Fruit fly (Drosophila melanogaster) whole organism, embryonic: ENCODE measurements around the gene CG15423.

Source experiments
- Adf1 ChIP-seq: fragments of 200-800 bp; sonication (Bioruptor generic); IDR thresholded peaks from 2 replicates; pipeline ENCODE4 v1.3.6; 2022; ENCODE audit warnings: missing biosample characterization, missing genetic modification characterization
- CG10209 ChIP-seq: fragments of 200-800 bp; sonication (Bioruptor generic); optimal IDR thresholded peaks from 3 replicates; lab custom pipeline; 2017; ENCODE audit warnings: missing biosample characterization, mild to moderate bottlenecking, missing genetic modification characterization, missing genetic modification reagents
- CG10959 ChIP-seq: fragments of 200-800 bp; sonication (Bioruptor generic); IDR thresholded peaks from 2 replicates; pipeline ENCODE4 v1.3.6; 2022; ENCODE audit warnings: missing biosample characterization, missing genetic modification characterization
- CG12071 ChIP-seq: fragments of 200-800 bp; sonication (Bioruptor generic); optimal IDR thresholded peaks from 3 replicates; lab custom pipeline; 2018; ENCODE audit warnings: missing biosample characterization, mild to moderate bottlenecking, missing genetic modification characterization
- CG12104 ChIP-seq: fragments of 200-800 bp; sonication (Bioruptor generic); optimal IDR thresholded peaks from 3 replicates; lab custom pipeline; 2016; ENCODE audit warnings: missing biosample characterization, missing genetic modification characterization
- CG17186 ChIP-seq: fragments of 200-800 bp; sonication (Bioruptor generic); optimal IDR thresholded peaks from 3 replicates; lab custom pipeline; 2017; ENCODE audit warnings: missing biosample characterization, missing genetic modification reagents, missing genetic modification characterization
- CG17385 ChIP-seq: fragments of 200-800 bp; sonication (Bioruptor generic); optimal IDR thresholded peaks from 3 replicates; lab custom pipeline; 2018; ENCODE audit warnings: missing biosample characterization, mild to moderate bottlenecking, missing genetic modification characterization
- CG17829 ChIP-seq: fragments of 200-800 bp; optimal IDR thresholded peaks from 2 replicates; lab custom pipeline; 2019; ENCODE audit warnings: missing biosample characterization, mild to moderate bottlenecking, missing genetic modification characterization, moderate library complexity
- CG2120 ChIP-seq: fragments of 200-800 bp; sonication (Bioruptor generic); optimal IDR thresholded peaks from 3 replicates; lab custom pipeline; 2016; ENCODE audit warnings: missing biosample characterization, missing genetic modification characterization
- CG2199 ChIP-seq: fragments of 200-800 bp; sonication (Bioruptor generic); IDR thresholded peaks from 3 replicates; pipeline ENCODE4 v1.3.6; 2022; ENCODE audit warnings: missing biosample characterization, missing genetic modification characterization
- CG3407 ChIP-seq: fragments of 200-800 bp; sonication (Bioruptor generic); optimal IDR thresholded peaks from 2 replicates; lab custom pipeline; 2018; ENCODE audit warnings: missing biosample characterization, mild to moderate bottlenecking, missing genetic modification characterization
- CG4404 ChIP-seq: fragments of 200-800 bp; sonication (Bioruptor generic); IDR thresholded peaks from 2 replicates; pipeline ENCODE4 v1.3.6; 2022; ENCODE audit warnings: missing biosample characterization, missing genetic modification characterization
- CG4820 ChIP-seq: fragments of 200-800 bp; sonication (Bioruptor generic); optimal IDR thresholded peaks from 3 replicates; lab custom pipeline; 2016; ENCODE audit warnings: missing biosample characterization, missing genetic modification characterization
- CG6689 ChIP-seq: fragments of 200-800 bp; sonication (Bioruptor generic); IDR thresholded peaks from 2 replicates; pipeline ENCODE4 v1.3.6; 2022; ENCODE audit warnings: missing biosample characterization, missing genetic modification characterization
- CG9437 ChIP-seq: fragments of 200-800 bp; sonication (Bioruptor generic); optimal IDR thresholded peaks from 2 replicates; lab custom pipeline; 2018; ENCODE audit warnings: missing biosample characterization, mild to moderate bottlenecking, missing genetic modification characterization
- CG9609 ChIP-seq: fragments of 200-800 bp; sonication (Bioruptor generic); optimal IDR thresholded peaks from 3 replicates; lab custom pipeline; 2016; ENCODE audit warnings: missing biosample characterization, missing genetic modification characterization
- CG9817 ChIP-seq: fragments of 200-800 bp; sonication (Bioruptor generic); optimal IDR thresholded peaks from 2 replicates; lab custom pipeline; 2018; ENCODE audit warnings: missing biosample characterization, mild to moderate bottlenecking, missing genetic modification characterization, moderate library complexity
- E2f1 ChIP-seq: fragments of 200-800 bp; sonication (Bioruptor generic); IDR thresholded peaks from 2 replicates; pipeline ENCODE4 v1.3.6; 2022; ENCODE audit warnings: missing biosample characterization, missing genetic modification characterization
- Fer1 ChIP-seq: fragments of 200-800 bp; sonication (Bioruptor generic); optimal IDR thresholded peaks from 2 replicates; lab custom pipeline; 2017; ENCODE audit warnings: missing biosample characterization, mild to moderate bottlenecking, missing genetic modification characterization
- Fer2 ChIP-seq: fragments of 200-800 bp; sonication (Bioruptor generic); optimal IDR thresholded peaks from 2 replicates; lab custom pipeline; 2018; ENCODE audit warnings: missing biosample characterization, mild to moderate bottlenecking, missing genetic modification characterization, moderate library complexity
- Gsc ChIP-seq: fragments of 200-800 bp; sonication (Bioruptor generic); IDR thresholded peaks from 2 replicates; pipeline ENCODE4 v1.3.6; 2022; ENCODE audit warnings: missing biosample characterization, missing genetic modification characterization
- Hmx ChIP-seq: fragments of 200-800 bp; sonication (Bioruptor generic); optimal IDR thresholded peaks from 2 replicates; lab custom pipeline; 2016; ENCODE audit warnings: missing biosample characterization, missing genetic modification characterization
- Kr ChIP-seq: fragments of 200-800 bp; sonication (Bioruptor generic); optimal IDR thresholded peaks from 2 replicates; lab custom pipeline; 2017; ENCODE audit warnings: missing biosample characterization, mild to moderate bottlenecking, missing genetic modification characterization
- Med ChIP-seq: fragments of 200-800 bp; sonication (Bioruptor generic); peaks from one replicate; lab custom pipeline; 2016; ENCODE audit warnings: missing biosample characterization, missing genetic modification characterization, mild to moderate bottlenecking, inconsistent platforms, moderate library complexity
- Meics ChIP-seq: fragments of 200-800 bp; sonication (Bioruptor generic); optimal IDR thresholded peaks from 2 replicates; lab custom pipeline; 2017; ENCODE audit warnings: missing biosample characterization, mild to moderate bottlenecking, missing genetic modification characterization
- Neu2 ChIP-seq: fragments of 200-800 bp; sonication (Bioruptor generic); optimal IDR thresholded peaks from 3 replicates; lab custom pipeline; 2016; ENCODE audit warnings: missing biosample characterization, missing genetic modification characterization, borderline replicate concordance
- Oaz ChIP-seq: fragments of 200-800 bp; sonication (Bioruptor generic); IDR thresholded peaks from 2 replicates; pipeline ENCODE4 v1.3.6; 2022; ENCODE audit warnings: missing biosample characterization, missing genetic modification characterization
- Six4 ChIP-seq: fragments of 200-800 bp; sonication (Bioruptor generic); optimal IDR thresholded peaks from 2 replicates; lab custom pipeline; 2016; ENCODE audit warnings: missing biosample characterization, missing genetic modification characterization
- Sry-δ ChIP-seq: fragments of 200-800 bp; sonication (Bioruptor generic); optimal IDR thresholded peaks from 2 replicates; lab custom pipeline; 2016; ENCODE audit warnings: missing biosample characterization, missing genetic modification characterization
- Usf ChIP-seq: fragments of 200-800 bp; sonication (Bioruptor generic); optimal IDR thresholded peaks from 2 replicates; lab custom pipeline; 2017; ENCODE audit warnings: missing genotype, missing biosample characterization, missing genetic modification characterization
- Xrp1 ChIP-seq: fragments of 200-800 bp; sonication (Bioruptor generic); IDR thresholded peaks from 2 replicates; pipeline ENCODE4 v1.3.6; 2022; ENCODE audit warnings: missing biosample characterization, missing genetic modification characterization
- az2 ChIP-seq: fragments of 200-800 bp; sonication (Bioruptor generic); optimal IDR thresholded peaks from 3 replicates; lab custom pipeline; 2016; ENCODE audit warnings: missing biosample characterization, missing genetic modification characterization
- ci ChIP-seq: fragments of 200-800 bp; sonication (Bioruptor generic); IDR thresholded peaks from 3 replicates; pipeline ENCODE4 v1.3.6; 2022; ENCODE audit warnings: missing biosample characterization, missing genetic modification characterization
- croc ChIP-seq: fragments of 200-800 bp; sonication (Bioruptor generic); conservative IDR thresholded peaks from 3 replicates; pipeline ENCODE4 v1.3.6; 2022; ENCODE audit warnings: missing biosample characterization, missing genetic modification characterization
- cwo ChIP-seq: fragments of 200-800 bp; sonication (Bioruptor generic); optimal IDR thresholded peaks from 3 replicates; lab custom pipeline; 2017; ENCODE audit warnings: missing biosample characterization, missing genetic modification characterization, mild to moderate bottlenecking, moderate library complexity, missing genetic modification reagents
- ewg ChIP-seq: fragments of 200-800 bp; sonication (Bioruptor generic); optimal IDR thresholded peaks from 3 replicates; lab custom pipeline; 2017; ENCODE audit warnings: mild to moderate bottlenecking, missing biosample characterization, missing genetic modification reagents, missing genetic modification characterization
- fd64A ChIP-seq: fragments of 200-800 bp; sonication (Bioruptor generic); optimal IDR thresholded peaks from 3 replicates; lab custom pipeline; 2018; ENCODE audit warnings: missing biosample characterization, mild to moderate bottlenecking, missing genetic modification characterization
- grau ChIP-seq: fragments of 200-800 bp; optimal IDR thresholded peaks from 3 replicates; lab custom pipeline; 2019; ENCODE audit warnings: missing biosample characterization, mild to moderate bottlenecking, missing genetic modification characterization, moderate library complexity
- lov ChIP-seq, 2 experiments: fragments of 200-800 bp in 1 of 2; fragments of >200 bp in 1 of 2; sonication (Bioruptor generic) in 1 of 2; IDR thresholded peaks in 1 of 2; optimal IDR thresholded peaks in 1 of 2; 2 replicates in 1 of 2; 3 replicates in 1 of 2; pipeline versions ENCODE4 v1.3.6 to Lab custom; 2017 to 2022; ENCODE audit warnings: missing biosample characterization in 1 of 2, missing genetic modification characterization in 1 of 2
- nmo ChIP-seq: fragments of 200-800 bp; sonication (Bioruptor generic); optimal IDR thresholded peaks from 2 replicates; lab custom pipeline; 2018; ENCODE audit warnings: missing biosample characterization, mild to moderate bottlenecking, missing genetic modification characterization, moderate library complexity
- otp ChIP-seq: fragments of 200-800 bp; sonication (Bioruptor generic); IDR thresholded peaks from 3 replicates; pipeline ENCODE4, ENCODE4 v1.3.6; 2022; ENCODE audit warnings: missing biosample characterization, missing genetic modification characterization
- pb ChIP-seq: fragments of 200-800 bp; sonication (Bioruptor generic); optimal IDR thresholded peaks from 3 replicates; lab custom pipeline; 2016; ENCODE audit warnings: missing biosample characterization, missing genetic modification characterization
- pnt ChIP-seq: fragments of 200-800 bp; sonication (Bioruptor generic); optimal IDR thresholded peaks from 3 replicates; lab custom pipeline; 2016; ENCODE audit warnings: missing biosample characterization, missing genetic modification characterization
- pzg ChIP-seq: fragments of 200-800 bp; sonication (Bioruptor generic); optimal IDR thresholded peaks from 3 replicates; lab custom pipeline; 2018; ENCODE audit warnings: missing biosample characterization, mild to moderate bottlenecking, missing genetic modification characterization, moderate library complexity
- ro ChIP-seq: fragments of 200-800 bp; sonication (Bioruptor generic); IDR thresholded peaks from 2 replicates; pipeline ENCODE4 v1.3.6; 2022; ENCODE audit warnings: missing biosample characterization, missing genetic modification characterization
- row ChIP-seq: fragments of 200-800 bp; sonication (Bioruptor generic); IDR thresholded peaks from 3 replicates; pipeline ENCODE4 v1.3.6; 2022; ENCODE audit warnings: missing biosample characterization, missing genetic modification characterization
- sima ChIP-seq: fragments of 200-800 bp; sonication (Bioruptor generic); optimal IDR thresholded peaks from 2 replicates; lab custom pipeline; 2016; ENCODE audit warnings: missing biosample characterization, missing genetic modification characterization
- tgo ChIP-seq: fragments of 200-800 bp; sonication (Bioruptor generic); IDR thresholded peaks from 3 replicates; pipeline ENCODE4 v1.3.6; 2022; ENCODE audit warnings: missing biosample characterization, missing genetic modification characterization
- trem ChIP-seq: fragments of 200-800 bp; optimal IDR thresholded peaks from 3 replicates; lab custom pipeline; 2019; ENCODE audit warnings: missing biosample characterization, mild to moderate bottlenecking, missing genetic modification characterization, moderate library complexity
- ttk ChIP-seq: fragments of 200-800 bp; sonication (Bioruptor generic); IDR thresholded peaks from 2 replicates; pipeline ENCODE4 v2.1.2; 2022; ENCODE audit warnings: missing biosample characterization, missing genetic modification characterization
- twi ChIP-seq: fragments of 200-800 bp; optimal IDR thresholded peaks from 2 replicates; lab custom pipeline; 2019; ENCODE audit warnings: missing biosample characterization, mild to moderate bottlenecking, missing genetic modification characterization, moderate library complexity

The CG15423 gene

DNA sequence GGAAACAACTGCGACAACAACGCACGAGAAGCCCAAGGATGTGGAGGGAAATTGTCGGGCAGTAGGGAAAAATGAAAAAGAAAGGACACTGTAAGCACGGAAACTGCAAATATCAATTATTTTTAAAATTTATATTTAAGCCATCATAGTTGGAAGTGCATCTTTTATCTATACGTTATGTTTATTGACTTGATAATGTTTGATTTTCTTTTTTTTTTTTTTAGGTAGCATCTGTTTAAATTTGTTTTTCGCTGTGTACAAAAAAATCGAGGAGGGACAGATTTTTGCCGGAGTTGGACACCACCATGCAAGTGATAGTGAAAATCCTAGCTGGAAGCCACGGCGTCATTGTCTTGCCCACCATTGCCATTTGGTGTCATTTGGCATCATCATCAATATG, 13.4 kb downstream of the CG15423 start (continued):
- no peak for TF ChIP-seq pnt (GFP tag; lab: Kevin White, UChicago)
- TF ChIP-seq Sry-δ: no peak
- TF ChIP-seq tgo (GFP tag; lab: Robert Waterston, UW): peak; percentile 37; the same call in 1 of the 3 replicates
- no peak for TF ChIP-seq CG9817 (tag; lab: Kevin White, UChicago)
- no peak for TF ChIP-seq ttk (GFP tag; lab: Robert Waterston, UW)
- TF ChIP-seq Meics: peak; percentile 14
- TF ChIP-seq CG10959: no peak
- no peak for TF ChIP-seq croc (GFP tag; lab: Robert Waterston, UW)
- TF ChIP-seq Six4 (GFP tag; lab: Kevin White, UChicago): no peak
- TF ChIP-seq az2 (GFP tag; lab: Kevin White, UChicago): no peak
- TF ChIP-seq Fer2: no peak
- TF ChIP-seq otp (GFP tag; lab: Robert Waterston, UW): no peak
- TF ChIP-seq CG17829: no peak
- no peak for TF ChIP-seq CG10209 (GFP tag; lab: Kevin White, UChicago)
- TF ChIP-seq CG6689 (GFP tag; lab: Robert Waterston, UW): 0 out of 2 replicates have a peak, but pooled peaks have one; percentile 12
- TF ChIP-seq Fer1 (GFP tag; lab: Kevin White, UChicago): peak; percentile 22
- TF ChIP-seq lov (optimal IDR thresholded peaks at IDR 0.05; lab: Kevin White, UChicago): no peak
- TF ChIP-seq lov (GFP tag; IDR thresholded peaks at IDR 0.05; lab: Robert Waterston, UW): no peak
- no peak for TF ChIP-seq Kr (GFP tag; lab: Kevin White, UChicago)
- no peak for TF ChIP-seq Neu2 (GFP tag; lab: Kevin White, UChicago)
- no peak for TF ChIP-seq CG17385 (GFP tag; lab: Kevin White, UChicago)
- TF ChIP-seq nmo (GFP tag; lab: Kevin White, UChicago): no peak
- TF ChIP-seq twi (tag; lab: Kevin White, UChicago): no peak
- TF ChIP-seq CG12104: no peak
- no peak for TF ChIP-seq Hmx (GFP tag; lab: Kevin White, UChicago)
- no peak for TF ChIP-seq pb (GFP tag; lab: Kevin White, UChicago)
- no peak for TF ChIP-seq trem (tag; lab: Kevin White, UChicago)
- TF ChIP-seq E2f1: no peak
- TF ChIP-seq CG2120 (GFP tag; lab: Kevin White, UChicago): peak; percentile 58
- TF ChIP-seq grau (tag; lab: Kevin White, UChicago): peak; percentile 3
- TF ChIP-seq ro (GFP tag; lab: Robert Waterston, UW): no peak
- no peak for TF ChIP-seq Usf
- TF ChIP-seq CG3407: no peak
- no peak for TF ChIP-seq pzg (GFP tag; lab: Kevin White, UChicago)
- TF ChIP-seq sima: no peak
- TF ChIP-seq Gsc (GFP tag; lab: Robert Waterston, UW): no peak
- TF ChIP-seq Med (GFP tag; lab: Kevin White, UChicago): peak; percentile 58
- TF ChIP-seq Adf1 (GFP tag; lab: Robert Waterston, UW): no peak
- no peak for TF ChIP-seq Oaz (GFP tag; lab: Robert Waterston, UW)
- no peak for TF ChIP-seq CG4820 (GFP tag; lab: Kevin White, UChicago)
- TF ChIP-seq CG9437 (GFP tag; lab: Kevin White, UChicago): no peak
- peak; percentile 59 for TF ChIP-seq row (GFP tag; lab: Robert Waterston, UW)
- TF ChIP-seq ewg (GFP tag; lab: Kevin White, UChicago): no peak
- no peak for TF ChIP-seq CG9609 (GFP tag; lab: Kevin White, UChicago)
- no peak for TF ChIP-seq CG4404 (GFP tag; lab: Robert Waterston, UW)
- no peak for TF ChIP-seq Xrp1 (GFP tag; lab: Robert Waterston, UW)
- TF ChIP-seq fd64A (GFP tag; lab: Kevin White, UChicago): no peak
- peak; percentile 17 for TF ChIP-seq cwo (GFP tag; lab: Kevin White, UChicago)
- no peak for TF ChIP-seq CG12071
- TF ChIP-seq ci (GFP tag; lab: Robert Waterston, UW): no peak
- TF ChIP-seq CG17186 (GFP tag; lab: Kevin White, UChicago): no peak
- no peak for TF ChIP-seq CG2199 (GFP tag; lab: Robert Waterston, UW)
